Worm (Caenorhabditis elegans) whole organism, young adult: ENCODE results near the gene clec-88.

Experiments
- C06A6.2 ChIP-seq: fragments of 200-800 bp; sonication (Bioruptor generic); conservative IDR thresholded peaks from 2 replicates; pipeline ENCODE4 v1.3.6; 2022; ENCODE audit warnings: missing genetic modification characterization, missing compliant biosample characterization
- C17E4.6 ChIP-seq: fragments of 200-800 bp; sonication (Bioruptor generic); IDR thresholded peaks from 2 replicates; pipeline ENCODE4 v1.3.6; 2022; ENCODE audit warnings: missing genetic modification reagents, missing genetic modification characterization, missing compliant biosample characterization
- D2030.7 ChIP-seq: fragments of 200-800 bp; sonication (Bioruptor generic); IDR thresholded peaks from 2 replicates; pipeline ENCODE4 v1.3.6; 2022; ENCODE audit warnings: missing genetic modification reagents, missing genetic modification characterization, missing compliant biosample characterization
- F22D6.2 ChIP-seq: sonication (generic microtip); optimal IDR thresholded peaks from 2 replicates; lab custom pipeline; 2016; ENCODE audit warnings: mild to moderate bottlenecking, missing genetic modification characterization, missing compliant biosample characterization
- Y53F4B.3 ChIP-seq: fragments of 200-800 bp; sonication (Bioruptor generic); IDR thresholded peaks from 2 replicates; pipeline ENCODE4 v1.3.6; 2022; ENCODE audit warnings: missing genetic modification reagents, missing genetic modification characterization, missing compliant biosample characterization
- Y56A3A.18 ChIP-seq: fragments of 200-800 bp; sonication (Bioruptor generic); IDR thresholded peaks from 2 replicates; pipeline ENCODE4 v1.3.6; 2022; ENCODE audit warnings: missing genetic modification reagents, missing genetic modification characterization, missing compliant biosample characterization
- aptf-2 ChIP-seq: fragments of 200-800 bp; sonication (Bioruptor generic); conservative IDR thresholded peaks from 2 replicates; pipeline ENCODE4 v1.3.6; 2022; ENCODE audit warnings: missing genetic modification reagents, missing genetic modification characterization, missing compliant biosample characterization
- atf-7 ChIP-seq: sonication (generic microtip); optimal IDR thresholded peaks from 2 replicates; lab custom pipeline; 2017; ENCODE audit warnings: mild to moderate bottlenecking, missing genetic modification characterization, missing compliant biosample characterization
- athp-1 ChIP-seq: sonication (generic microtip); optimal IDR thresholded peaks from 2 replicates; lab custom pipeline; 2017; ENCODE audit warnings: mild to moderate bottlenecking, missing genetic modification characterization, missing compliant biosample characterization
- attf-3 ChIP-seq: fragments of 200-800 bp; sonication (Bioruptor generic); conservative IDR thresholded peaks from 2 replicates; pipeline ENCODE4 v1.3.6; 2022; ENCODE audit warnings: missing genetic modification reagents, missing genetic modification characterization, missing compliant biosample characterization
- attf-5 ChIP-seq: fragments of 200-800 bp; sonication (Bioruptor generic); optimal IDR thresholded peaks from 2 replicates; lab custom pipeline; 2018; ENCODE audit warnings: mild to moderate bottlenecking, missing genetic modification characterization, missing compliant biosample characterization
- bed-1 ChIP-seq: fragments of 200-800 bp; sonication (Bioruptor generic); IDR thresholded peaks from 2 replicates; pipeline ENCODE4 v1.3.6; 2022; ENCODE audit warnings: missing genetic modification reagents, missing genetic modification characterization, missing compliant biosample characterization
- cebp-1 ChIP-seq, 2 experiments: fragments of 200-800 bp in 1 of 2; sonication (Bioruptor generic) in 1 of 2; sonication (generic microtip) in 1 of 2; IDR thresholded peaks in 1 of 2; optimal IDR thresholded peaks in 1 of 2; 2 replicates each; pipeline versions ENCODE4 v1.3.6 to Lab custom; 2017 to 2022; ENCODE audit warnings: missing compliant biosample characterization in 2 of 2, missing genetic modification characterization in 2 of 2, mild to moderate bottlenecking in 1 of 2, missing genetic modification reagents in 1 of 2, moderate library complexity in 1 of 2
- ceh-58 ChIP-seq: fragments of 200-800 bp; sonication (Bioruptor generic); IDR thresholded peaks from 2 replicates; pipeline ENCODE4 v1.3.6; 2022; ENCODE audit warnings: missing genetic modification characterization, missing compliant biosample characterization
- ceh-91 ChIP-seq: fragments of 200-800 bp; sonication (Bioruptor generic); IDR thresholded peaks from 2 replicates; pipeline ENCODE4 v1.3.6; 2022; ENCODE audit warnings: missing genetic modification reagents, missing genetic modification characterization, missing compliant biosample characterization
- chd-7 ChIP-seq: sonication (generic microtip); optimal IDR thresholded peaks from 2 replicates; lab custom pipeline; 2016; ENCODE audit warnings: mild to moderate bottlenecking, missing genetic modification characterization, moderate library complexity, missing compliant biosample characterization
- die-1 ChIP-seq: sonication (generic microtip); optimal IDR thresholded peaks from 2 replicates; lab custom pipeline; 2016; ENCODE audit warnings: missing genotype, mild to moderate bottlenecking, missing genetic modification characterization, missing compliant biosample characterization
- dox-1 ChIP-seq: fragments of 200-800 bp; sonication (Bioruptor generic); IDR thresholded peaks from 2 replicates; pipeline ENCODE4 v1.3.6; 2022; ENCODE audit warnings: missing genetic modification reagents, missing genetic modification characterization, missing compliant biosample characterization
- efl-1 ChIP-seq: fragments of 150-350 bp; optimal IDR thresholded peaks from 2 replicates; lab custom pipeline; 2014; ENCODE audit warnings: missing biosample characterization, missing genetic modification reagents, missing genetic modification characterization
- egrh-3 ChIP-seq: fragments of 200-800 bp; sonication (Bioruptor generic); IDR thresholded peaks from 2 replicates; pipeline ENCODE4 v1.3.6; 2022; ENCODE audit warnings: missing genetic modification reagents, missing genetic modification characterization, missing compliant biosample characterization
- ekl-4 ChIP-seq: fragments of 200-800 bp; sonication (Bioruptor generic); IDR thresholded peaks from 2 replicates; pipeline ENCODE4 v1.3.6; 2022; ENCODE audit warnings: missing genetic modification reagents, missing genetic modification characterization, missing compliant biosample characterization
- ets-4 ChIP-seq: fragments of 200-800 bp; sonication (Bioruptor generic); optimal IDR thresholded peaks from 2 replicates; lab custom pipeline; 2018; ENCODE audit warnings: mild to moderate bottlenecking, missing genetic modification characterization, missing compliant biosample characterization
- hlh-26 ChIP-seq: fragments of 200-800 bp; sonication (Bioruptor generic); conservative IDR thresholded peaks from 2 replicates; pipeline ENCODE4 v1.3.6; 2022; ENCODE audit warnings: missing genetic modification reagents, missing genetic modification characterization, missing compliant biosample characterization
- hmg-1.2 ChIP-seq: fragments of 200-800 bp; sonication (Bioruptor generic); IDR thresholded peaks from 2 replicates; pipeline ENCODE4 v1.3.6; 2022; ENCODE audit warnings: missing genetic modification reagents, missing genetic modification characterization, missing compliant biosample characterization
- hrde-1 ChIP-seq: sonication (generic microtip); optimal IDR thresholded peaks from 2 replicates; lab custom pipeline; 2016; ENCODE audit warnings: missing genetic modification characterization, mild to moderate bottlenecking, missing compliant biosample characterization, moderate library complexity, missing genotype, missing genetic modification reagents, borderline replicate concordance
- let-607 ChIP-seq, 2 experiments: fragments of 200-800 bp in 1 of 2; sonication (Bioruptor generic) in 1 of 2; sonication (generic microtip) in 1 of 2; optimal IDR thresholded peaks; 2 replicates each; lab custom pipeline; 2016 to 2018; ENCODE audit warnings: mild to moderate bottlenecking in 2 of 2, missing compliant biosample characterization in 2 of 2, missing genetic modification characterization in 2 of 2, moderate library complexity in 2 of 2, missing genotype in 1 of 2
- lin-26 ChIP-seq: fragments of 200-800 bp; sonication (Bioruptor generic); IDR thresholded peaks from 2 replicates; pipeline ENCODE4 v1.3.6; 2022; ENCODE audit warnings: missing genetic modification reagents, missing genetic modification characterization, missing compliant biosample characterization
- lin-40 ChIP-seq: sonication (generic microtip); optimal IDR thresholded peaks from 2 replicates; lab custom pipeline; 2016; ENCODE audit warnings: missing genetic modification characterization, mild to moderate bottlenecking, missing compliant biosample characterization, missing genotype, missing genetic modification reagents
- lin-54 ChIP-seq: fragments of 200-800 bp; sonication (Bioruptor generic); optimal IDR thresholded peaks from 2 replicates; lab custom pipeline; 2018; ENCODE audit warnings: mild to moderate bottlenecking, missing genetic modification characterization, missing compliant biosample characterization
- lsy-27 ChIP-seq: sonication (generic microtip); optimal IDR thresholded peaks from 2 replicates; lab custom pipeline; 2017; ENCODE audit warnings: missing genetic modification characterization, mild to moderate bottlenecking, missing compliant biosample characterization, antibody characterized with exemption, missing genotype, borderline replicate concordance; ENCODE audit not compliant: insufficient read depth
- mel-28 ChIP-seq: sonication (generic microtip); optimal IDR thresholded peaks from 2 replicates; lab custom pipeline; 2016; ENCODE audit warnings: borderline replicate concordance, mild to moderate bottlenecking, missing genetic modification characterization, missing compliant biosample characterization
- mes-4 ChIP-seq: sonication (generic microtip); optimal IDR thresholded peaks from 2 replicates; lab custom pipeline; 2016; ENCODE audit warnings: missing genotype, missing genetic modification characterization, missing compliant biosample characterization
- nhr-179 ChIP-seq: sonication (generic microtip); optimal IDR thresholded peaks from 2 replicates; lab custom pipeline; 2016; ENCODE audit warnings: mild to moderate bottlenecking, missing genetic modification characterization, missing compliant biosample characterization
- nhr-27 ChIP-seq: fragments of 200-800 bp; sonication (Bioruptor generic); optimal IDR thresholded peaks from 2 replicates; lab custom pipeline; 2018; ENCODE audit warnings: mild to moderate bottlenecking, missing genetic modification characterization, moderate library complexity, missing compliant biosample characterization
- nhr-80 ChIP-seq: sonication (generic microtip); optimal IDR thresholded peaks from 2 replicates; lab custom pipeline; 2016; ENCODE audit warnings: missing genetic modification characterization, missing compliant biosample characterization
- rec-8 ChIP-seq, 2 experiments: sonication (generic microtip); optimal IDR thresholded peaks; 2 replicates each; lab custom pipeline; 2016; ENCODE audit warnings: mild to moderate bottlenecking in 2 of 2, missing genetic modification characterization in 2 of 2, missing genetic modification reagents in 2 of 2, missing genotype in 2 of 2, missing biosample characterization in 1 of 2, missing compliant biosample characterization in 1 of 2, moderate library complexity in 1 of 2
- snpc-4 ChIP-seq, 5 experiments: fragments of 150-350 bp in 1 of 5; sonication (generic microtip) in 4 of 5; optimal IDR thresholded peaks; 2 replicates each; lab custom pipeline; 2014 to 2018; ENCODE audit warnings: missing genetic modification characterization in 5 of 5, missing biosample characterization in 3 of 5, antibody characterized with exemption in 2 of 5, mild to moderate bottlenecking in 2 of 5, missing compliant biosample characterization in 2 of 5, missing genotype in 2 of 5, moderate library complexity in 2 of 5, missing genetic modification reagents in 1 of 5
- sptf-2 ChIP-seq: fragments of 200-800 bp; sonication (Bioruptor generic); optimal IDR thresholded peaks from 2 replicates; lab custom pipeline; 2018; ENCODE audit warnings: mild to moderate bottlenecking, missing genetic modification characterization, missing compliant biosample characterization
- tbp1 ChIP-seq: fragments of 200-800 bp; sonication (Bioruptor generic); optimal IDR thresholded peaks from 2 replicates; lab custom pipeline; 2018; ENCODE audit warnings: mild to moderate bottlenecking, missing genetic modification characterization, missing compliant biosample characterization
- ztf-18 ChIP-seq: sonication (generic microtip); optimal IDR thresholded peaks from 2 replicates; lab custom pipeline; 2016; ENCODE audit warnings: missing genotype, mild to moderate bottlenecking, missing genetic modification characterization, missing compliant biosample characterization
- ztf-22 ChIP-seq: fragments of 200-800 bp; sonication (Bioruptor generic); optimal IDR thresholded peaks from 2 replicates; lab custom pipeline; 2018; ENCODE audit warnings: mild to moderate bottlenecking, missing genetic modification characterization, moderate library complexity, missing compliant biosample characterization

The clec-88 gene

ce11 chrII:6322979-6323378, 42.5 kb upstream of the clec-88 start, which contains the start of gene C32D5.4:
Gene C32D5.4 (minus strand): TSS chrII:6323079.
- no peak for TF ChIP-seq ceh-58
- no peak for TF ChIP-seq tbp1
- TF ChIP-seq D2030.7, result no peak
- no peak for TF ChIP-seq cebp-1 (GFP tag; IDR thresholded peaks at IDR 0.05; lab: Robert Waterston, UW)
- TF ChIP-seq cebp-1 (tag; optimal IDR thresholded peaks at IDR 0.05; lab: Kevin White, UChicago), result no peak
- no peak for TF ChIP-seq C17E4.6 (GFP tag; lab: Robert Waterston, UW)
- no peak for TF ChIP-seq ekl-4
- no peak for TF ChIP-seq bed-1 (GFP tag; lab: Robert Waterston, UW)
- TF ChIP-seq efl-1 (GFP tag; lab: Kevin White, UChicago), result no peak

ce11 chrII:6324086-6324485, 41.4 kb upstream of the clec-88 start, which contains the start of gene sma-6:
Gene sma-6 (plus strand): TSS chrII:6324484.
- TF ChIP-seq sptf-2 (GFP tag; lab: Kevin White, UChicago), result no peak
- TF ChIP-seq ceh-58, result no peak
- no peak for TF ChIP-seq D2030.7
- no peak for TF ChIP-seq nhr-27 (tag; lab: Kevin White, UChicago)
- TF ChIP-seq C06A6.2 (GFP tag; lab: Robert Waterston, UW), result no peak
- no peak for TF ChIP-seq rec-8 (tag; optimal IDR thresholded peaks at IDR 0.05; lab: Kevin White, UChicago)
- TF ChIP-seq efl-1 (GFP tag; lab: Kevin White, UChicago), result peak; percentile 6
- peak; percentile 21; the same call in 1 of the 2 replicates for TF ChIP-seq hmg-1.2 (GFP tag; lab: Robert Waterston, UW)
- TF ChIP-seq Y53F4B.3, result no peak

ce11 chrII:6327317-6327716, 38.2 kb upstream of the clec-88 start:
- TF ChIP-seq aptf-2 (no peak), ets-4 (GFP tag; lab: Kevin White, UChicago) (peak; percentile 90), tbp1 (peak; percentile 30), lin-40 (tag; lab: Kevin White, UChicago) (peak; percentile 5), atf-7 (tag; lab: Kevin White, UChicago) (peak; percentile 26), F22D6.2 (tag; lab: Kevin White, UChicago) (no peak), lin-54 (GFP tag; lab: Kevin White, UChicago) (peak; percentile 28), nhr-80 (tag; lab: Kevin White, UChicago) (peak; percentile 98), dox-1 (GFP tag; lab: Robert Waterston, UW) (peak; percentile 62), hmg-1.2 (GFP tag; lab: Robert Waterston, UW) (no peak)

- TF ChIP-seq atf-7 (tag; lab: Kevin White, UChicago) (peak; percentile 36), athp-1 (tag; lab: Kevin White, UChicago) (no peak), hrde-1 (no peak), chd-7 (tag; lab: Kevin White, UChicago) (no peak), hmg-1.2 (GFP tag; lab: Robert Waterston, UW) (no peak), lin-26 (GFP tag; lab: Robert Waterston, UW) (no peak), attf-3 (GFP tag; lab: Robert Waterston, UW) (no peak), attf-5 (peak; percentile 2), mel-28 (tag; lab: Kevin White, UChicago) (no peak), ztf-22 (GFP tag; lab: Kevin White, UChicago) (peak; percentile 62), Y53F4B.3 (no peak), die-1 (tag; lab: Kevin White, UChicago) (no peak), hlh-26 (GFP tag; lab: Robert Waterston, UW) (no peak), nhr-179 (tag; lab: Kevin White, UChicago) (no peak), egrh-3 (no peak), mes-4 (tag; lab: Kevin White, UChicago) (no peak), snpc-4 (GFP tag; optimal IDR thresholded peaks at IDR 0.05; lab: Kevin White, UChicago) (no peak), snpc-4 (tag; optimal IDR thresholded peaks at IDR 0.05; lab: Kevin White, UChicago) (no peak), C06A6.2 (GFP tag; lab: Robert Waterston, UW) (no peak), ceh-91 (GFP tag; lab: Robert Waterston, UW) (no peak), Y56A3A.18 (GFP tag; lab: Robert Waterston, UW) (no peak), let-607 (tag; optimal IDR thresholded peaks at IDR 0.05; lab: Kevin White, UChicago) (peak in 1 of 2 experiments; percentile 30), ceh-58 (no peak), lsy-27 (no peak), ztf-18 (peak; percentile 37)
Observed at ce11 chrII:6328672-6329071, 36.9 kb upstream of the clec-88 start.
